Fruit fly (Drosophila melanogaster) whole organism: Measurements from ENCODE around the gene CG13455.

Experiments
- CG8478 ChIP-seq: fragments of >200 bp; optimal IDR thresholded peaks from 2 replicates; lab custom pipeline; 2018; ENCODE audit warnings: inconsistent platforms
- EcR ChIP-seq, 2 experiments: fragments of >200 bp; optimal IDR thresholded peaks; 2 replicates each; lab custom pipeline; 2017; ENCODE audit warnings: missing biosample characterization in 2 of 2, missing genetic modification characterization in 2 of 2, missing genetic modification reagents in 2 of 2
- usp ChIP-seq: fragments of >200 bp; optimal IDR thresholded peaks from 2 replicates; lab custom pipeline; 2017; ENCODE audit warnings: missing biosample characterization, missing genetic modification characterization, mixed read lengths

DNA sequence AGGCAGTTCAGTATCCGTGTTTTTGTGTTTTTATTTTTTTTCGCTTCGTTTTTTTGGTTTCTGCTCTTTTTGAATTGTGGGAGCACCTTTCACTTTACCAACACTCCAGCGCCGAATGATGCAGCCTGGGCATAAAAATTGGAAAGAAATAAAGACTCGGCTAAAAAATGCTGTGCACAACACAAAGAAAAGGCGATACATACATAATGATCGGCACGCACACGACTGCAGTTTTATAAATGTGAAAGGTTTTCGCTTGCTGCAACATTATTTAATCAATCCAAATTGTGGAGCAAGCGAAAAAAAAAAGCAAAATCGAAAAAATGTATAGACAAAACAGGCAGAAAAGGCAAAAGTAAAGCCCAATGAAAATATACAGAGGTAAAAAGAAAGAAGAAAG is 46.7 kb downstream of the CG13455 start:
- TF ChIP-seq usp (GFP tag; lab: Kevin White, UChicago) (no peak), CG8478 (lab: Kevin White, UChicago) (no peak), EcR (GFP tag; optimal IDR thresholded peaks at IDR 0.05; lab: Kevin White, UChicago) (no peak)
